Fruit fly (Drosophila melanogaster): Measurements from ENCODE around the gene CG3631.

DNA sequence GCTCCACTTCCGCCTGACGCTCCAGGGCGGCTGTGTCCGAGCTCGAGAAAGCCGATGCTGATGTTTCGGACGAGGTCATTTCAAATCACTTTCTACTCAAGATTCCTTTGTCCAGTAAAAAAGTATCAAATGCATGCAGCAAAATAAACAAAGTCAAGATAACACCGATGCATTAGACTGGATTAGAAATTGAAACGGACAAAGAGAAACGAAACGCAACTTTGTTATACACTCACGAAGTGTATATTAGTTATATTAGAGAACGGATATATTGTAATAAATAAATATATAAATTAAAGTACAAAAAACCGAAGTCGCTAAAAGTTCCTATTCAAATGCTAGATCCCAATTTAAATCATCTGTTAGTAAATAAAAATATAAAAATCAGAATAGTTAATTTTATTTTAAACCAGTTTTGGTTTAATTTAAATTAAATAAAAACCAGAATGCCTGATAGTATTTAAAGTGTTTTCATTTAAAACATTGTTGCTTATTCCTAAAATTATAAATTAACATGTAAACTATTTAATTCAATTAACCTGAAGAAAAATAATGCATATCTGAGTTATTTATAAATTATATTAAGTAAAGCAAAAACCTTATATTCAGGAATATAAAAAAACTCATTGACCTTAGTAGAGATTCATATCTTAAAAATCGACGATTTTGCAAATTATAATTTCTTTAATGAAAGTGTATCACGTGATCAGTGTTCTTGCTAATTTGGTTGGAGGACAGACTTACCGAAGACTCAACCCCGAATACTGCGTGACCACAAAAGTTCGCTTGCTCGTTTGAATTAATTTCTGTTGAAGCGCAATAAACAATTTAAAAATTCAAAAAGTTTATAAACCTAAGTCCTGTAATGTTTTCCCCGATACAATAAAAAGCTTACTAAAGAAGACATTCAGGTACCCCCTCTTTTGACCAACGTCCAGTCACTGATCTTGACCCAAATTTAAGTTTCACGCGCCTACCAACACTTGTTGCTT lies 14.8 kb downstream of the CG3631 start, which contains the start of gene Dph2:
- TF ChIP-seq CTCF (optimal IDR thresholded peaks at IDR 0.05) (peak; percentile 5 to 50), CG8478 (optimal IDR thresholded peaks at IDR 0.05) (no peak)
